Fruit fly (Drosophila melanogaster) whole organism, pupa: Measurements from ENCODE around the gene Jhbp3.
A peak's percentile ranks its signal among the peaks of the same experiment; 100 is the strongest.

ENCODE experiments used
- CG10348 ChIP-seq: fragments of 200-800 bp; sonication (Bioruptor generic); IDR thresholded peaks from 2 replicates; pipeline ENCODE4 v1.3.6; 2022; ENCODE audit warnings: missing biosample characterization, missing genetic modification characterization
- CG12605 ChIP-seq: fragments of 200-800 bp; sonication (Bioruptor generic); IDR thresholded peaks from 2 replicates; pipeline ENCODE4 v1.3.6; 2022; ENCODE audit warnings: missing biosample characterization, missing genetic modification characterization
- CG13204 ChIP-seq: fragments of 200-800 bp; sonication (Bioruptor generic); optimal IDR thresholded peaks from 2 replicates; lab custom pipeline; 2018; ENCODE audit warnings: missing biosample characterization, mild to moderate bottlenecking, missing genetic modification characterization, moderate library complexity
- CG4496 ChIP-seq: fragments of 200-800 bp; sonication (Bioruptor generic); IDR thresholded peaks from 3 replicates; pipeline ENCODE4 v1.3.6; 2022; ENCODE audit warnings: missing biosample characterization, missing genetic modification characterization
- CG8159 ChIP-seq: fragments of 200-800 bp; sonication (Bioruptor generic); optimal IDR thresholded peaks from 3 replicates; lab custom pipeline; 2018; ENCODE audit warnings: missing biosample characterization, mild to moderate bottlenecking, missing genetic modification characterization, moderate library complexity
- CG8301 ChIP-seq: fragments of 200-800 bp; sonication (Bioruptor generic); optimal IDR thresholded peaks from 2 replicates; lab custom pipeline; 2018; ENCODE audit warnings: missing biosample characterization, mild to moderate bottlenecking, missing genetic modification characterization
- CG9948 ChIP-seq: fragments of 200-800 bp; sonication (Bioruptor generic); optimal IDR thresholded peaks from 2 replicates; lab custom pipeline; 2018; ENCODE audit warnings: missing biosample characterization, mild to moderate bottlenecking, missing genetic modification characterization, moderate library complexity
- D1 ChIP-seq: fragments of 200-800 bp; sonication (Bioruptor generic); optimal IDR thresholded peaks from 2 replicates; lab custom pipeline; 2018; ENCODE audit warnings: missing biosample characterization, mild to moderate bottlenecking, missing genetic modification characterization, moderate library complexity
- EcR ChIP-seq: fragments of 200-800 bp; sonication (Bioruptor generic); optimal IDR thresholded peaks from 3 replicates; lab custom pipeline; 2019; ENCODE audit warnings: missing biosample characterization, missing genetic modification characterization, mild to moderate bottlenecking, moderate library complexity, missing genetic modification reagents
- Ets98B ChIP-seq: fragments of 200-800 bp; sonication (Bioruptor generic); IDR thresholded peaks from 2 replicates; pipeline ENCODE4 v1.3.6; 2022; ENCODE audit warnings: missing biosample characterization, missing genetic modification characterization
- Pif1A ChIP-seq: fragments of 200-800 bp; sonication (Bioruptor generic); optimal IDR thresholded peaks from 3 replicates; lab custom pipeline; 2016; ENCODE audit warnings: missing biosample characterization, missing genetic modification characterization
- Pif1B ChIP-seq: fragments of 200-800 bp; sonication (Bioruptor generic); optimal IDR thresholded peaks from 3 replicates; lab custom pipeline; 2016; ENCODE audit warnings: missing biosample characterization, missing genetic modification characterization
- fd96Ca ChIP-seq: fragments of 200-800 bp; sonication (Bioruptor generic); IDR thresholded peaks from 3 replicates; pipeline ENCODE4 v1.3.6; 2022; ENCODE audit warnings: missing biosample characterization, missing genetic modification characterization

DNA sequence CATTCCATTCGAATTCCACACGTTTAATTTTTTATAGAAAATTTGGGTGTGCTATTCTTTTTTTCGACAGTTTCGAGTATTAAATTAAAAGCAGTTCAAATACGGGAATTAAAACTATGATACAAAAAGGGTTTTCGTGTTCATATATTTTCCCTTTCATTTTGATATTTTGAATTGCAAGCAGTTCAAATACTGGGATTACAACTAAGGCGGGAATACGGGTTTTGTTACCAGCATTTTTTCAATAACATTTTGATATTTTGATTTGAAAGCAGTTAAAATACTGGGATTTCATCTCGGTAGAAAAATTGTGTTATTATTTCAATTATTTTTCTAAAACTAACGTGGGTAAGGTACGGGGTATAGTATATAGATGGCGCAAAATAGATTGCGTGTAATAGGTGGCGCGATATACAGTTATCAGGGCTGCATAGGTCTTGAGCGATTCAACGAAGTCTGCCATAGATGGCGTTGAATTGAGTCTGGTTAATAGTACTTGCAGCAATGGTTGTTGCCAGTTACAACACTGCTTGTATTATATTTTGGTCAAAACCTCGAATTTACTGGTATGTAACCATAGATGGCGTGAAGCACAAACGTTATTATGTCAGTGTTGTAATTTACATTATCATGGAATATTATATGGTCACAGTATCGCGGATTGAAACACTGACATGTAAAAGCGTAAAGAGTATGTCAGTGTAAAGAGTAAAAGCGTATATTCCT, 15.5 kb upstream of the Jhbp3 start:
- TF ChIP-seq Pif1B (GFP tag; lab: Kevin White, UChicago) (no peak), CG10348 (GFP tag; lab: Robert Waterston, UW) (no peak), EcR (peak; percentile 10), Pif1A (no peak), D1 (tag; lab: Kevin White, UChicago) (peak; percentile 79), CG8159 (tag; lab: Kevin White, UChicago) (no peak), CG13204 (no peak), Ets98B (GFP tag; lab: Robert Waterston, UW) (no peak), CG4496 (GFP tag; lab: Robert Waterston, UW) (no peak), CG9948 (tag; lab: Kevin White, UChicago) (no peak), CG12605 (GFP tag; lab: Robert Waterston, UW) (no peak), CG8301 (tag; lab: Kevin White, UChicago) (no peak), fd96Ca (GFP tag; lab: Robert Waterston, UW) (no peak)
